Worm (Caenorhabditis elegans) whole organism, L4 larva: ENCODE measurements around the gene F40F8.5.
A peak's percentile ranks its signal among the peaks of the same experiment; 100 is the strongest.
"Not testable (repeated sequence)": the region's sequence is repeated elsewhere in the genome, so short reads cannot be mapped to it uniquely, and the experiment has no call there.

ENCODE experiments used
- F37D6.2 ChIP-seq: sonication (generic microtip); optimal IDR thresholded peaks from 2 replicates; lab custom pipeline; 2016; ENCODE audit warnings: mild to moderate bottlenecking, missing genetic modification characterization, missing compliant biosample characterization
- F49E8.2 ChIP-seq: sonication (generic microtip); optimal IDR thresholded peaks from 2 replicates; lab custom pipeline; 2016; ENCODE audit warnings: missing compliant biosample characterization, mild to moderate bottlenecking, missing genetic modification characterization, borderline replicate concordance
- Y48G9A.11 ChIP-seq: fragments of 200-800 bp; sonication (Bioruptor generic); IDR thresholded peaks from 2 replicates; pipeline ENCODE4 v1.3.6; 2022; ENCODE audit warnings: missing genetic modification reagents, missing genetic modification characterization, missing compliant biosample characterization
- aha-1 ChIP-seq: fragments of 150-350 bp; peaks from one replicate; lab custom pipeline; 2014; ENCODE audit warnings: missing biosample characterization, missing genetic modification characterization
- ama-1 ChIP-seq: fragments of 150-350 bp; optimal IDR thresholded peaks from 2 replicates; lab custom pipeline; 2014; ENCODE audit warnings: inconsistent platforms, mixed read lengths
- arid-1 ChIP-seq: fragments of 200-800 bp; sonication (Bioruptor generic); conservative IDR thresholded peaks from 2 replicates; pipeline ENCODE4 v1.3.6; 2022; ENCODE audit warnings: missing genetic modification reagents, missing genetic modification characterization, missing compliant biosample characterization
- ceh-20 ChIP-seq: fragments of 200-800 bp; sonication (Bioruptor generic); IDR thresholded peaks from 2 replicates; pipeline ENCODE4 v1.3.6; 2022; ENCODE audit warnings: missing genetic modification reagents, missing genetic modification characterization, missing compliant biosample characterization
- ceh-82 ChIP-seq: sonication (generic microtip); optimal IDR thresholded peaks from 2 replicates; lab custom pipeline; 2017; ENCODE audit warnings: missing biosample characterization, missing genetic modification characterization
- daf-16 ChIP-seq, 3 experiments: sonication (generic microtip); optimal IDR thresholded peaks; 2 replicates each; lab custom pipeline; 2016 to 2017; ENCODE audit warnings: missing genetic modification characterization in 3 of 3, missing genetic modification reagents in 3 of 3, mild to moderate bottlenecking in 2 of 3, missing compliant biosample characterization in 2 of 3, missing biosample characterization in 1 of 3, moderate library complexity in 1 of 3
- daf-8 ChIP-seq: fragments of 200-800 bp; sonication (Bioruptor generic); IDR thresholded peaks from 2 replicates; pipeline ENCODE4 v1.3.6; 2022; ENCODE audit warnings: missing genetic modification characterization, missing compliant biosample characterization
- dmd-9 ChIP-seq: fragments of 200-800 bp; sonication (Bioruptor generic); IDR thresholded peaks from 2 replicates; pipeline ENCODE4 v1.3.6; 2022; ENCODE audit warnings: missing genetic modification reagents, missing genetic modification characterization, missing compliant biosample characterization
- dpl-1 ChIP-seq: fragments of 150-350 bp; optimal IDR thresholded peaks from 2 replicates; lab custom pipeline; 2014; ENCODE audit warnings: missing biosample characterization, missing genetic modification reagents, missing genetic modification characterization
- hlh-11 ChIP-seq: fragments of 200-800 bp; sonication (Bioruptor generic); optimal IDR thresholded peaks from 2 replicates; lab custom pipeline; 2018; ENCODE audit warnings: mild to moderate bottlenecking, missing genetic modification characterization, missing compliant biosample characterization
- lin-39 ChIP-seq: fragments of 150-350 bp; optimal IDR thresholded peaks from 2 replicates; lab custom pipeline; 2014; ENCODE audit warnings: missing biosample characterization, missing genetic modification reagents, missing genetic modification characterization
- lsy-2 ChIP-seq, 2 experiments: fragments of 150-350 bp in 1 of 2; sonication (generic microtip) in 1 of 2; optimal IDR thresholded peaks; 2 replicates each; lab custom pipeline; 2014 to 2017; ENCODE audit warnings: missing biosample characterization in 2 of 2, missing genetic modification characterization in 2 of 2
- mdl-1 ChIP-seq, 2 experiments: fragments of 150-350 bp in 1 of 2; sonication (generic microtip) in 1 of 2; optimal IDR thresholded peaks; 2 replicates each; lab custom pipeline; 2014 to 2017; ENCODE audit warnings: missing biosample characterization in 2 of 2, missing genetic modification characterization in 2 of 2
- mes-2 ChIP-seq: sonication (generic microtip); optimal IDR thresholded peaks from 2 replicates; lab custom pipeline; 2016; ENCODE audit warnings: missing genotype, mild to moderate bottlenecking, missing genetic modification characterization, missing compliant biosample characterization; ENCODE audit not compliant: poor library complexity, severe bottlenecking
- nhr-10 ChIP-seq: fragments of 150-350 bp; optimal IDR thresholded peaks from 2 replicates; lab custom pipeline; 2014; ENCODE audit warnings: missing biosample characterization, missing genetic modification characterization
- nhr-11 ChIP-seq: fragments of 150-350 bp; optimal IDR thresholded peaks from 2 replicates; lab custom pipeline; 2014; ENCODE audit warnings: missing biosample characterization, missing genetic modification characterization
- nhr-111 ChIP-seq: fragments of 200-800 bp; sonication (Bioruptor generic); optimal IDR thresholded peaks from 2 replicates; lab custom pipeline; 2018; ENCODE audit warnings: mild to moderate bottlenecking, missing genetic modification characterization, missing compliant biosample characterization
- nhr-237 ChIP-seq: sonication (generic microtip); optimal IDR thresholded peaks from 2 replicates; lab custom pipeline; 2017; ENCODE audit warnings: missing biosample characterization, missing genetic modification characterization
- nhr-25 ChIP-seq: sonication (generic microtip); optimal IDR thresholded peaks from 2 replicates; lab custom pipeline; 2017; ENCODE audit warnings: missing genetic modification characterization, mild to moderate bottlenecking, missing compliant biosample characterization, antibody characterized with exemption, moderate library complexity, borderline replicate concordance; ENCODE audit not compliant: insufficient read depth
- nhr-41 ChIP-seq: fragments of 200-800 bp; sonication (Bioruptor generic); IDR thresholded peaks from 2 replicates; pipeline ENCODE4 v1.3.6; 2022; ENCODE audit warnings: missing genetic modification reagents, missing genetic modification characterization, missing compliant biosample characterization
- nhr-48 ChIP-seq: sonication (generic microtip); optimal IDR thresholded peaks from 2 replicates; lab custom pipeline; 2016; ENCODE audit warnings: mild to moderate bottlenecking, missing genetic modification characterization, missing compliant biosample characterization
- set-16 ChIP-seq: fragments of 200-800 bp; sonication (Bioruptor generic); IDR thresholded peaks from 2 replicates; pipeline ENCODE4 v1.3.6; 2022; ENCODE audit warnings: missing genetic modification reagents, missing genetic modification characterization, missing compliant biosample characterization
- spr-3 ChIP-seq: fragments of 200-800 bp; sonication (Bioruptor generic); optimal IDR thresholded peaks from 2 replicates; lab custom pipeline; 2018; ENCODE audit warnings: mild to moderate bottlenecking, missing genetic modification characterization, missing compliant biosample characterization
- unc-130 ChIP-seq: sonication (generic microtip); optimal IDR thresholded peaks from 2 replicates; lab custom pipeline; 2016; ENCODE audit warnings: missing genetic modification reagents, missing genetic modification characterization, missing compliant biosample characterization
- unc-62 ChIP-seq, 3 experiments: fragments of 150-350 bp in 1 of 3; sonication (generic microtip); optimal IDR thresholded peaks in 2 of 3; peaks in 1 of 3; 1 replicate in 1 of 3; 2 replicates in 2 of 3; lab custom pipeline; 2014 to 2017; ENCODE audit warnings: missing biosample characterization in 3 of 3, missing genetic modification characterization in 3 of 3, missing genetic modification reagents in 3 of 3, missing genotype in 1 of 3
- zfp-3 ChIP-seq: fragments of 200-800 bp; sonication (Bioruptor generic); conservative IDR thresholded peaks from 2 replicates; pipeline ENCODE4 v1.3.6; 2022; ENCODE audit warnings: missing genetic modification reagents, missing genetic modification characterization, missing compliant biosample characterization
- ztf-11 ChIP-seq: fragments of 150-350 bp; optimal IDR thresholded peaks from 2 replicates; lab custom pipeline; 2014; ENCODE audit warnings: missing biosample characterization, missing genetic modification characterization

The F40F8.5 gene

ce11 chrII:11125059-11125594 lies 9.6 kb downstream of the F40F8.5 start (continued):
- no peak for TF ChIP-seq ztf-11 (tag; lab: Kevin White, UChicago)
- TF ChIP-seq, all 104 proteins: peak for 11

ce11 chrII:11121800-11122199 lies 12.9 kb downstream of the F40F8.5 start, which contains the start of gene W10C6.2:
W10C6.2 (minus strand) TSS chrII:11121900.
- TF ChIP-seq nhr-237 (tag; lab: Kevin White, UChicago); set-16; nhr-25 (tag; lab: Kevin White, UChicago): not testable (repeated sequence)

ce11 chrII:11112419-11112818 lies 22.3 kb downstream of the F40F8.5 start, which contains the start of gene mat-2:
mat-2 (plus strand) TSS chrII:11112719.
- TF ChIP-seq aha-1 (peak; percentile 5), lin-39 (tag; lab: Kevin White, UChicago) (no peak)

ce11 chrII:11111107-11111506 lies 23.6 kb downstream of the F40F8.5 start, which contains the start of gene glb-4:
glb-4 (minus strand) TSS chrII:11111207.
- TF ChIP-seq ceh-20 (GFP tag; lab: Robert Waterston, UW): no peak
- TF ChIP-seq ztf-11 (tag; lab: Kevin White, UChicago): no peak
- no peak for TF ChIP-seq nhr-11 (tag; lab: Kevin White, UChicago)
- no peak for TF ChIP-seq set-16
- TF ChIP-seq mdl-1 (tag; optimal IDR thresholded peaks at IDR 0.05; lab: Kevin White, UChicago): no peak
- TF ChIP-seq, all 104 proteins: peak for 0

- no peak for TF ChIP-seq unc-130 (GFP tag; lab: Kevin White, UChicago)
- TF ChIP-seq nhr-41 (GFP tag; lab: Robert Waterston, UW): no peak
- TF ChIP-seq unc-62 (GFP tag; optimal IDR thresholded peaks at IDR 0.05 in 1 of 2; lab: Kevin White, UChicago): peak in 1 of 2 experiments; percentile 97
- TF ChIP-seq unc-62 (tag; optimal IDR thresholded peaks at IDR 0.05; lab: Kevin White, UChicago): no peak
- TF ChIP-seq nhr-10 (tag; lab: Kevin White, UChicago): no peak
- TF ChIP-seq daf-8: no peak
- no peak for TF ChIP-seq ama-1 (lab: Kevin White, UChicago)
These were observed 24.3 kb downstream of the F40F8.5 start for ce11 chrII:11110419-11110818.

- TF ChIP-seq hlh-11 (tag; lab: Kevin White, UChicago) (no peak), F49E8.2 (no peak), nhr-111 (no peak), ceh-20 (GFP tag; lab: Robert Waterston, UW) (no peak), zfp-3 (GFP tag; lab: Robert Waterston, UW) (no peak), spr-3 (GFP tag; lab: Kevin White, UChicago) (no peak), F37D6.2 (tag; lab: Kevin White, UChicago) (no peak), arid-1 (GFP tag; lab: Robert Waterston, UW) (no peak), unc-130 (GFP tag; lab: Kevin White, UChicago) (no peak), Y48G9A.11 (no peak), dmd-9 (no peak)
These were observed 26.9 kb downstream of the F40F8.5 start, which contains the start of gene apc-17 for ce11 chrII:11107828-11108227. apc-17 (plus strand) TSS chrII:11108128.

- no peak for TF ChIP-seq daf-16 (GFP tag; optimal IDR thresholded peaks at IDR 0.05; lab: Kevin White, UChicago)
- peak; percentile 28 for TF ChIP-seq daf-16 (tag; optimal IDR thresholded peaks at IDR 0.05; lab: Kevin White, UChicago)
- TF ChIP-seq ceh-82: no peak
- peak; percentile 25; the same call in 1 of the 2 replicates for TF ChIP-seq Y48G9A.11
- peak; percentile 86 for TF ChIP-seq mes-2 (tag; lab: Kevin White, UChicago)
- TF ChIP-seq dpl-1: peak; percentile 73
- TF ChIP-seq lsy-2 (tag; optimal IDR thresholded peaks at IDR 0.05; lab: Kevin White, UChicago): peak in 1 of 2 experiments; percentile 80
- TF ChIP-seq unc-130 (GFP tag; lab: Kevin White, UChicago): peak; percentile 18
- TF ChIP-seq nhr-48 (tag; lab: Kevin White, UChicago): no peak
- TF ChIP-seq, all 104 proteins: peak for 6
These were observed 28.6 kb downstream of the F40F8.5 start, which contains the start of gene nasp-1 for ce11 chrII:11105981-11106711. nasp-1 (plus strand) TSS chrII:11106612.
